Fruit fly (Drosophila melanogaster) whole organism: ENCODE data around the gene Hrb27C.

Source experiments
- CG8478 ChIP-seq: fragments of >200 bp; optimal IDR thresholded peaks from 2 replicates; lab custom pipeline; 2018; ENCODE audit warnings: inconsistent platforms
- Dll ChIP-seq: fragments of >200 bp; optimal IDR thresholded peaks from 2 replicates; lab custom pipeline; 2017
- EcR ChIP-seq, 2 experiments: fragments of >200 bp; optimal IDR thresholded peaks; 2 replicates each; lab custom pipeline; 2017; ENCODE audit warnings: missing biosample characterization in 2 of 2, missing genetic modification characterization in 2 of 2, missing genetic modification reagents in 2 of 2
- pan ChIP-seq: fragments of >200 bp; optimal IDR thresholded peaks from 2 replicates; lab custom pipeline; 2017
- psq ChIP-seq: fragments of >200 bp; optimal IDR thresholded peaks from 2 replicates; lab custom pipeline; 2017
- usp ChIP-seq: fragments of >200 bp; optimal IDR thresholded peaks from 2 replicates; lab custom pipeline; 2017; ENCODE audit warnings: missing biosample characterization, missing genetic modification characterization, mixed read lengths

Gene Hrb27C

DNA sequence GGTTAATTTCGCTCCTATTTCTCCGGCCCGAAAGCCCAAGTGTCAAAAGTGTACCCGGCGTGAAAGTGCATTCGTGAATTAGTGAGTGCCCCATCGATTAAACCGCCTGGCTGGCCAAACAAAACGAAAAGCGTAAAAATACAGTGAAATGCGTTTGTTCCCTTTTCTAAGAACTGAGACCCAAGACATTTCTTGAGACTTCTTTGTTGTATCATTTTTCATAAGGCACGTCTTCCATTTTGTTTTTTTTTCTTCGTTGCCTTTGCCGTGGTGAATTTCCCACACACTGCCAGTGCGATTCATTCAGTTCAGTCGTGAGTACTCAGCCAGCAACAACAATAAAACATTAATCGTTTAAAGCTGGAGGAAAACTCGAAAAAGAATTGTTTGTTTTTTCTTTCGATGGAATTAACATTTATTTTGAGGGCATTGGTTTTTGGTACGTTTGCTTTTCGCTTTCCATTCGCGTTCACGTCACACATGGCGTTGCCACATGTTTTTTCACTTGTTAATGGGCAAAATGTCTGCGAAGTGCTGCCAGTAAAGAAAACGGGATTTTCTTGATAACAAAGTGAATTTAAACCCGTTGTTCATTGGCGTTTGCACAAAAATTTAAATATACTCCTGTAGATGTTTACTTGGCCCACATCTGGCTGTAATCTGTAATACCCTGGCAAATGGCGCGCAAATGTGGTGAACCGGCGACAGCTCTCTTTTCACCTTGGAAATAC, 1.0 kb downstream of the Hrb27C start:
- TF ChIP-seq pan (lab: Kevin White, UChicago) (no peak), Dll (no peak)

DNA sequence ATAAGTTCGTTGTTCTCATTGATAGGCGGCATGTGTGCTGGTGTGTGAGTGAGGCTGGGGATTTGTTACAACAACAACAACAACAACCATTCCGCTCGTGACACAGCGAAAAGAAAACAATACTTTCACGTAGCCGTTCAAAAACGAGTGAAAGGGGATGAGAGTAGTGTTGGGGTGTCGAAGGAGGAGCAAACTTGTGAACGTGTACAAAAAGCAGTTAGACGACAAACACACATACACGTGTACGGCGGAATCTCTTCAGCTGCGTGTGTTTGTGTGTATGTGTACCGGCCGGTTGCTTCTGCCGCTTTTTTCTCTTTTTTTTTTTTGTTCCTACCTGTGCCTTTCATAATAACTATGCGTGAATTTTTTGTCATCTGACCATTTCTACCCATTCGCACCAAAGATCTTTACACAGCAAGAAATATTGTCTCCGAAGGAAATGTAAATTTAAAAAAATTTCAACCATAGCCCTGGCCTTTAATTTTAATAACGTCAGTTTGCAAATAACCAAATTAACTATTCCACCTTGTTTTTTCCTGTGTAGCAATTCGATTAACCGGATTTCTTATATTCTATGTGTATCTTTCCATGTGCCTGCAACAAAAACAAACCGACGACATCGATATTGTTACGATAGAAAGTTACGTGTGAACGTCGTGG, 1.7 kb downstream of the Hrb27C start:
- TF ChIP-seq CG8478 (lab: Kevin White, UChicago) (no peak), usp (GFP tag; lab: Kevin White, UChicago) (no peak), Dll (no peak), psq (no peak), pan (lab: Kevin White, UChicago) (no peak), EcR (GFP tag; optimal IDR thresholded peaks at IDR 0.05; lab: Kevin White, UChicago) (no peak)

DNA sequence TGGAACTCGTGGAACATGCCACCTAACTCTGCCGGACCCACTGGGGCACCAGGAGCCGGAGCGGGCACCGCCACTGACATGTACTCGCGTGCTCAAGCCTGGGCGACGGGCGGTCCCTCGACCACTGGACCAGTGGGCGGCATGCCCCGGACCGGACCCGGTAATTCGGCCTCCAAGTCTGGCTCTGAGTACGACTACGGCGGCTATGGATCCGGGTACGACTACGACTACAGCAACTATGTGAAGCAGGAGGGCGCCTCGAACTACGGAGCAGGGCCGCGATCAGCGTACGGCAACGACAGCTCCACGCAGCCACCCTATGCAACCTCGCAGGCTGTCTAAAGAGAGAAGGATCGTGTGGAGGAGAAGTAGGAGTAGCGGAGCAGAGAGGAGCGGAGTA, 4.6 kb downstream of the Hrb27C start:
- TF ChIP-seq Dll (no peak), pan (lab: Kevin White, UChicago) (no peak), usp (GFP tag; lab: Kevin White, UChicago) (no peak)

DNA sequence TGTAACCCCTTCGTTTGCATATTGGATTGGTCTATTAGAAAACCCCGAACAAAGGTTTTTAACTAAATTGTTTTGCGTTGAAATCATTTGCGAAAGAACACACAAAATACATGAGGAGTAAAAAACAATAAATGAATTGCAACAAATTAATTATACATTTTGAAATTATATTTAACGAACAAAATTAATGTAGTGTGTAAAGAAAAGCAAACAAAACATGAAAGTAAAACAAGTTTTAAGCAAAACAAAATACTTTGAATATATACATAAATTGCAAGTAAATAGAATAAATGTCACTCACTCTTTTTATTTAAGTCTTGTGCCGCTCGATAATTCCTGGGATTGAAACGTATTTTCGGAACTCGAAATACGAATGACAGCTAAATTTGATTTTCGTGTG, 11.3 kb downstream of the Hrb27C start, which contains the start of gene CG43232:
CG43232 (plus strand) TSS at position 301 of the 400 bp plus-strand sequence.
- TF ChIP-seq CG8478 (lab: Kevin White, UChicago) (no peak), usp (GFP tag; lab: Kevin White, UChicago) (no peak), Dll (no peak), EcR (GFP tag; optimal IDR thresholded peaks at IDR 0.05; lab: Kevin White, UChicago) (no peak), psq (no peak), pan (lab: Kevin White, UChicago) (no peak)

DNA sequence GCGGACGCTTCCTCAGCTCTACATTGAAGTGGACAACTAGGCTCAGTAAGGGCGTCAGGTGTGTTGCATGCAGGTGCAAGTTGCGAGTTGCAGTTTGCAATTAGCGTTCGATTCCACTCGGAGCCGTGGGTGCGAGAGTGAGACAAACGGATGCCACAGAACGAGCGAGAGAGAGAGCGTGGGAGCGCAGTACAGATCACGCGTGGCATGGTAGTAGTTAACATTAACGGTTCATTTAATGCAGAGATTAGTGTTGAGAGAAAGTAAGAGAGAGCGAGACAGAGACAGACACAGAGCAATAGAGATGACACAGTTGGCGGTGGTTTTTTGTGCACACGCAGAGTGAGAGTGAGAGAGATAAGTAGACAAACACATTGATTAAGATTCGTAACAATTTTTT, 19.2 kb downstream of the Hrb27C start:
- no peak for TF ChIP-seq pan (lab: Kevin White, UChicago)
- no peak for TF ChIP-seq usp (GFP tag; lab: Kevin White, UChicago)
- TF ChIP-seq Dll: no peak
- TF ChIP-seq CG8478 (lab: Kevin White, UChicago): no peak
- no peak for TF ChIP-seq EcR (GFP tag; optimal IDR thresholded peaks at IDR 0.05; lab: Kevin White, UChicago)
- no peak for TF ChIP-seq psq

DNA sequence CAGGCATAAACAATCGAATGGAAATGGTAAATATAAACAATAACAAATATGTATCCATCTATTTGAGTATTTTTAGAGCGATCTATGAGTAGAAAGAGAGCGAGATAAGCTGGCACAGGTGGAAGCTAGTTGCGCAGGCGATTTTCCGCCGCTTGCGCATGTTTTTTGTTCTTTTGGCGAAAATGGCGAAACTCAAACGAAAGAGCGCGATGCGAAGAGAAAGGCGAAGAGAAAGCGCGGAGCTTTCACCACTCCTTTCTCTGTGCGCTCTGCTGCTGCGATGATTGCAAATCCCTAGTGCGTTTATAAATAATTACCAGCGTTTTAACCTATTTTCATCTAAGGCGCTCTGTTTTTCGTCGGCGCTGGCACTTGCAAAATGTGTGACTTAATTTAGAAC, 21.2 kb downstream of the Hrb27C start:
- TF ChIP-seq pan (lab: Kevin White, UChicago) (no peak), CG8478 (lab: Kevin White, UChicago) (no peak), Dll (no peak), EcR (GFP tag; optimal IDR thresholded peaks at IDR 0.05; lab: Kevin White, UChicago) (no peak)

DNA sequence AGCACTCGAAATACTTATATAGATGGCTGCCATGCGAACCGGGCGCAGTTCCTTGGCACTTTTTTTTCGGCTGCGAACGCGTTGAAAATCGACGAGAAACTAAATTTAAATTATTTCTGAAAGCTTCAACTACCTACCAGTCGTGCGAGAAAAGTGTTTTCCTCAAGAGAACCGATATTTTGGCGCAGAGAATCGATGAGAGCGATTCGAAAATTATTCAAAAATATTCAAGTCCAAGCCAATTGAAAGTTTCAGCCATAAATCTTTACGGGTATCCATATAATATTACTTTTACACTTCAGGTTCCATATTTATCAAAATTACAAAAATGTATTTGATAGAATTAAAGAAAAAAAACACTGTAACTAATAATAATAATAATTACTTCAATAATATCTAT, 22.2 kb downstream of the Hrb27C start, which contains the start of gene CG18304:
CG18304 (minus strand) TSS at position 101 of the 400 bp plus-strand sequence.
- TF ChIP-seq pan (lab: Kevin White, UChicago): no peak
- no peak for TF ChIP-seq EcR (GFP tag; optimal IDR thresholded peaks at IDR 0.05; lab: Kevin White, UChicago)
- no peak for TF ChIP-seq CG8478 (lab: Kevin White, UChicago)
- TF ChIP-seq Dll: no peak
- no peak for TF ChIP-seq usp (GFP tag; lab: Kevin White, UChicago)
- no peak for TF ChIP-seq psq

DNA sequence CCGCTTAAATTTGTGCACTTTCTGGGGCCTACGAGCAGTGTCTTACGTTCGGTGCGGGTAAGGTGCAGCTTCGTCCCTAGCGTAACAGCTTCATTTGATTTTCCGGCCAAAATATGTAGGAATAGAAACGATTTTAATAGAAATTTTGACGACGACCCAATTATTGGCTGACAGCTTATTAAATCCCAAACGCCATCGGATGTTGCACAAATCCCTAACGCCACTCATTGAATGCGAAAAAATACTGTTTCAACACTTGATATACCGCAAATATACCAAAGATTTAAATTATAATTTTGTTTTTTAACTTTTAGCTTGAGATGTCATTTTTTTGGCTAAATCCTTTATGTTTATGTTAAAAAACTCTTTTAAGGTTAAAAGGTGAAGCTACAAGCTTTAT, 24.6 kb downstream of the Hrb27C start, which contains the start of gene Fgop2:
Fgop2 (minus strand) TSS at position 202 of the 400 bp plus-strand sequence.
- no peak for TF ChIP-seq pan (lab: Kevin White, UChicago)
- TF ChIP-seq usp (GFP tag; lab: Kevin White, UChicago): no peak
- TF ChIP-seq EcR (GFP tag; optimal IDR thresholded peaks at IDR 0.05; lab: Kevin White, UChicago): no peak
- no peak for TF ChIP-seq CG8478 (lab: Kevin White, UChicago)
- no peak for TF ChIP-seq Dll

DNA sequence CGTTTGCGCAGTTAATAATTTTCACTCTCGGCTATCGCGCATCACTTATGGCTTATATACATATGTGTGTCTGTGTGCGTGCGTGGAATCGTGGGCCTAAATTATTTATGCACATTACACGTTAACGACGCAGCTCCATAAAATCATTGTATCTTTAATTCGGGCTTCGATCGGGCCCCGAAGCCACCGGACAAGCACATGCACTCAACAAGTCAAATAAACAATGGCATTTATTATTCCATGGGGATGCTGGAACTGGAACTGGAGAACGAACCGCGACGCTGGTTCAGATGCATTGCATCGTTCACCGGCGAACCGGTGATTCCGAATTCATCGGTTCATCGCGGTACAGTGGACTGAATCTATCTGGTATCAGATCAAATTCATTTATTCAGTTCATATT, 28.0 kb downstream of the Hrb27C start, which contains the start of gene ihog:
ihog (minus strand) TSS at position 269 of the 403 bp plus-strand sequence.
- TF ChIP-seq CG8478 (lab: Kevin White, UChicago): no peak
- no peak for TF ChIP-seq Dll
- no peak for TF ChIP-seq pan (lab: Kevin White, UChicago)
- TF ChIP-seq usp (GFP tag; lab: Kevin White, UChicago): no peak
- no peak for TF ChIP-seq EcR (GFP tag; optimal IDR thresholded peaks at IDR 0.05; lab: Kevin White, UChicago)
- TF ChIP-seq psq: no peak

DNA sequence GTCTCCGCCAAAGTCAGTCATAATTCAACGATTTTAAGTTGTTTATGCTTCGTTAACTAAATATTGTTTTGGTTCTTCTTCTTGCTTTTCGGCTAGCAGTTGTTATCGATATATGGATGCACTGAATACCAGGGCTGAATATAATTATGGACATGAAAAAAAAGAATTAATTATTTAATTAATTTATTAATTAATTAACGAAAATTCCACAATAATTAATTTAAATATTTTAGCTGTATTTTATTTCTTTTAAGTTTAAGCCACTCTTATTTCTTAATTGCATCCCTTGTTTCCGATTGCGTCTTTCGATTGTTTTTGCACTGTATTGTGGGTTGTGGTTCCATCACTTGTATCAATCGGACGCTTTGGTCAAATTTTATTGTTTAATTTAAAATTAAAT, 29.6 kb downstream of the Hrb27C start, which contains the start of the genes Gas41 and SA1:
Gas41 (minus strand) TSS at position 112 of the 400 bp plus-strand sequence.
SA1 (plus strand) TSS at position 326 of the 400 bp plus-strand sequence.
- TF ChIP-seq CG8478 (lab: Kevin White, UChicago): no peak
- no peak for TF ChIP-seq Dll
- TF ChIP-seq psq: no peak
- TF ChIP-seq pan (lab: Kevin White, UChicago): no peak
- no peak for TF ChIP-seq usp (GFP tag; lab: Kevin White, UChicago)
- TF ChIP-seq EcR (GFP tag; optimal IDR thresholded peaks at IDR 0.05; lab: Kevin White, UChicago): no peak

DNA sequence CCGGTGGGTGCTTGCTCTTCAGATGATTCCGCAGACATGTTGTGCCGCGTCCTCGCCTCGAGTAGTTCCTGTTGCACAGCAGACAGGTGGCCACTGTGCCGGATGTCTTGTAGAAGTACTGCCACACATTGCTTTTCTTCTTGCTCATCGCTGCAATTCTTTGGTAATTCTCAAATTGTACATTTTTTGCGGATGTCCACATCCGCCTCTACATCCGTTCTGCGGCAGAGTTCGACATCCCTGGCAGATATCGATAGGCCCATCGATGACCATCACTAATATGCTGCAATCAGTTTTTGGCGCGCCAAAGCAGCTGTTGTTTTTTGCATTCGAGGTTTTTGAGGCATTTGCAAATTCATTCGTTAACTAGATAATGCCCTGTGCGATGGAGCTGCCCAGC, 36.2 kb downstream of the Hrb27C start, which contains the start of the genes CG13775 and CG3430:
CG13775 (minus strand) TSS at position 226 of the 400 bp plus-strand sequence.
CG3430 (plus strand) TSS at position 284 of the 400 bp plus-strand sequence.
- TF ChIP-seq EcR (GFP tag; optimal IDR thresholded peaks at IDR 0.05; lab: Kevin White, UChicago) (no peak), usp (GFP tag; lab: Kevin White, UChicago) (no peak)

DNA sequence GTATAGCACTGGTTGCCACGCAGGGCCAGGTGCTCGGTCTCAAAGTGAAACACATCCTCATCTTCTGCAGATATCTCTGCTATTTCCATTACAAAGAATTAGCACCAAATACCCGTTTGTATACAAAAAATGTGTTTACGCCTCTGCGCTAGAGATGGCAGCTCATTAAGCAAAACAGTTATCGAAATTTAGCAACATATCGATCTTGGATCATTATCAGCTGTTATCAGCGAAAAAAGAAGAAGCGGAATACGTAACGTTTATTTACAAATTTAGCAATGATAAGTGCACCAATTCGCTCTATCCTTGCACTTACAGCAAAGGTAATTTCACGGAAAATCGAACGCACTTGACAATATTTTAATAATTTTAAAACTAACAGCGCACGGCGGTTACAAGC, 39.7 kb downstream of the Hrb27C start, which contains the start of the genes Atac1 and Hmgcl:
Atac1 (minus strand) TSS at position 164 of the 400 bp plus-strand sequence.
Hmgcl (plus strand) TSS at position 213 of the 400 bp plus-strand sequence.
- TF ChIP-seq CG8478 (lab: Kevin White, UChicago): no peak
